Worm (Caenorhabditis elegans) whole organism, L4/young adult: Measurements from ENCODE around the gene nhr-28.

Experiments used
- W03F9.2 ChIP-seq: fragments of 150-350 bp; optimal IDR thresholded peaks from 2 replicates; lab custom pipeline; 2014; ENCODE audit warnings: missing biosample characterization, missing genetic modification characterization
- him-1 ChIP-seq: sonication (generic microtip); optimal IDR thresholded peaks from 2 replicates; lab custom pipeline; 2016; ENCODE audit warnings: missing genotype, missing genetic modification reagents, missing genetic modification characterization, missing compliant biosample characterization

DNA sequence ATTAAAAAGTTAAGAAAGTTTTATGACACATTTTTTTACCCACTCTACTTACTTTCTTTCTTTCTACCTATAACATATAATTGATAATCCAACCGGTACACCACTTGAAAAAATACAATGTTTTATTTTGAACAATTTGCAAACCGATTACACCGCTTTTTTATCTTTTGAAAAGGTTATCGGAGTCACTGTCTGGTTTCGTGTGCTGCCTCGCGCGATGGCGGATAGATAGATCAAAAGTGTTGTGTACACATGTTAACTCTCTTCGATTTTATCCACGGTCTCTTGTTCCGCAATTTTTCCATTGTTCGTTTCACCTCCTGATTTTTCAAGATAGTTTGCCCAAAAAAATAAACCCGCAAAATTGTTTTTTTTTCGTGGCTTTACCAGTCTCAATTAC lies 11.7 kb downstream of the nhr-28 start:
- TF ChIP-seq him-1, result no peak
- TF ChIP-seq W03F9.2 (tag; lab: Kevin White, UChicago), result no peak
